Worm (Caenorhabditis elegans) whole organism, L2 larva: ENCODE measurements around the gene T16G12.1.

Experiments used
- alr-1 ChIP-seq: fragments of 150-350 bp; optimal IDR thresholded peaks from 2 replicates; lab custom pipeline; 2014; ENCODE audit warnings: missing biosample characterization, missing genetic modification characterization
- egl-27 ChIP-seq: sonication (generic microtip); optimal IDR thresholded peaks from 3 replicates; lab custom pipeline; 2017; ENCODE audit warnings: missing biosample characterization, missing genetic modification reagents, missing genetic modification characterization
- fos-1 ChIP-seq: fragments of 150-350 bp; optimal IDR thresholded peaks from 2 replicates; lab custom pipeline; 2014; ENCODE audit warnings: missing biosample characterization, missing genetic modification characterization
- mdl-1 ChIP-seq, 2 experiments: fragments of 150-350 bp in 1 of 2; sonication (generic microtip) in 1 of 2; optimal IDR thresholded peaks; 2 replicates each; lab custom pipeline; 2017; ENCODE audit warnings: missing biosample characterization in 2 of 2, missing genetic modification characterization in 2 of 2
- unc-39 ChIP-seq: fragments of 150-350 bp; optimal IDR thresholded peaks from 2 replicates; lab custom pipeline; 2014; ENCODE audit warnings: missing biosample characterization, missing genetic modification characterization
- unc-62 ChIP-seq: fragments of 150-350 bp; optimal IDR thresholded peaks from 2 replicates; lab custom pipeline; 2014; ENCODE audit warnings: missing biosample characterization, missing genetic modification reagents, missing genetic modification characterization
- zag-1 ChIP-seq: fragments of 150-350 bp; optimal IDR thresholded peaks from 2 replicates; lab custom pipeline; 2014; ENCODE audit warnings: missing biosample characterization, missing genetic modification characterization
- ztf-11 ChIP-seq: sonication (generic microtip); optimal IDR thresholded peaks from 2 replicates; lab custom pipeline; 2017; ENCODE audit warnings: missing biosample characterization, missing genetic modification characterization

DNA sequence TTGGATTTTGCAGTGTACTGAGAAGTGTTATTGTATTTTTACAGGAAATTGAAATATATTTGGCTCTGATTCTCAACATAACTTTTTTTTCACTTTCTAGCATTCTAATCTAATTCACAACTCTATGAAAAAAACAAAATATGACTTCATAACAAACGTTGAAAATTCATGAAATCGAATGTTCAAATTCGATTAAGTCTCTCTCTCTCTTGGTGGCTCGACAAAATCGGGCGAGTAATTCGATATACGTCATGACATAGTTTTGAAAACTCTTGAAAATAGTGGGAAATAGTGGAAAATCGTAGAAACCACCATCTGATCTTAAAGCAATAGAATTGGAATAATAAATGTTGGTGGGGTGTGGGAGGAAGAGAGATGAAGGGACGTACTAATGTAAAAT, 31.6 kb downstream of the T16G12.1 start:
- TF ChIP-seq zag-1 (tag; lab: Kevin White, UChicago) (no peak), unc-62 (GFP tag; lab: Kevin White, UChicago) (no peak), mdl-1 (tag; optimal IDR thresholded peaks at IDR 0.05; lab: Kevin White, UChicago) (no peak), alr-1 (no peak), unc-39 (tag; lab: Kevin White, UChicago) (no peak), fos-1 (tag; lab: Kevin White, UChicago) (no peak), ztf-11 (tag; lab: Kevin White, UChicago) (no peak), egl-27 (no peak)
